Fruit fly (Drosophila melanogaster) whole organism, prepupa: ENCODE measurements around the gene Cys.

ENCODE experiments used
- CG11762 ChIP-seq: fragments of 200-800 bp; sonication (Bioruptor generic); optimal IDR thresholded peaks from 3 replicates; lab custom pipeline; 2016; ENCODE audit warnings: missing biosample characterization, missing genetic modification characterization; ENCODE audit not compliant: insufficient read depth
- CG31627 ChIP-seq: fragments of 200-800 bp; sonication (Bioruptor generic); optimal IDR thresholded peaks from 3 replicates; lab custom pipeline; 2016; ENCODE audit warnings: missing biosample characterization, missing genetic modification characterization
- CG34406 ChIP-seq: fragments of 200-800 bp; sonication (Bioruptor generic); optimal IDR thresholded peaks from 3 replicates; lab custom pipeline; 2016; ENCODE audit warnings: missing biosample characterization, missing genetic modification characterization
- CG3919 ChIP-seq: fragments of 200-800 bp; sonication (Bioruptor generic); optimal IDR thresholded peaks from 3 replicates; lab custom pipeline; 2016; ENCODE audit warnings: missing biosample characterization, missing genetic modification characterization
- CG6276 ChIP-seq: fragments of 200-800 bp; sonication (Bioruptor generic); optimal IDR thresholded peaks from 2 replicates; lab custom pipeline; 2017; ENCODE audit warnings: missing biosample characterization, mild to moderate bottlenecking, missing genetic modification characterization
- CG7368 ChIP-seq: fragments of 200-800 bp; sonication (Bioruptor generic); optimal IDR thresholded peaks from 3 replicates; lab custom pipeline; 2016; ENCODE audit warnings: missing biosample characterization, missing genetic modification characterization
- CG8119 ChIP-seq: fragments of 200-800 bp; sonication (Bioruptor generic); IDR thresholded peaks from 3 replicates; pipeline ENCODE4 v1.3.6; 2022; ENCODE audit warnings: missing biosample characterization, missing genetic modification characterization
- Sox14 ChIP-seq: fragments of 200-800 bp; sonication (Bioruptor generic); optimal IDR thresholded peaks from 3 replicates; lab custom pipeline; 2016; ENCODE audit warnings: missing biosample characterization, missing genetic modification characterization
- cyc ChIP-seq: fragments of 200-800 bp; sonication (Bioruptor generic); optimal IDR thresholded peaks from 3 replicates; lab custom pipeline; 2016; ENCODE audit warnings: missing biosample characterization, missing genetic modification characterization
- dsx ChIP-seq: fragments of 200-800 bp; optimal IDR thresholded peaks from 3 replicates; lab custom pipeline; 2019; ENCODE audit warnings: missing biosample characterization, mild to moderate bottlenecking, missing genetic modification characterization, moderate library complexity; ENCODE audit not compliant: poor library complexity, severe bottlenecking
- esn ChIP-seq: fragments of 200-800 bp; sonication (Bioruptor generic); optimal IDR thresholded peaks from 2 replicates; lab custom pipeline; 2016; ENCODE audit warnings: missing biosample characterization, mild to moderate bottlenecking, missing genetic modification characterization, moderate library complexity
- net ChIP-seq: fragments of 200-800 bp; sonication (Bioruptor generic); optimal IDR thresholded peaks from 3 replicates; lab custom pipeline; 2016; ENCODE audit warnings: missing biosample characterization, missing genetic modification characterization
- ss ChIP-seq, 2 experiments: fragments of 200-800 bp; sonication (Bioruptor generic); optimal IDR thresholded peaks; 2 replicates in 1 of 2; 3 replicates in 1 of 2; lab custom pipeline; 2017 to 2018; ENCODE audit warnings: mild to moderate bottlenecking in 2 of 2, missing biosample characterization in 2 of 2, missing genetic modification characterization in 2 of 2, moderate library complexity in 1 of 2

- TF ChIP-seq dsx (GFP tag; lab: Kevin White, UChicago) (no peak), CG6276 (GFP tag; lab: Kevin White, UChicago) (no peak), CG7368 (no peak), CG3919 (GFP tag; lab: Kevin White, UChicago) (no peak), cyc (GFP tag; lab: Kevin White, UChicago) (no peak), Sox14 (no peak), net (no peak), CG11762 (no peak), esn (GFP tag; lab: Kevin White, UChicago) (no peak), ss (GFP tag; optimal IDR thresholded peaks at IDR 0.05; lab: Kevin White, UChicago) (no peak), CG31627 (GFP tag; lab: Kevin White, UChicago) (no peak), CG8119 (GFP tag; lab: Robert Waterston, UW) (no peak), CG34406 (GFP tag; lab: Kevin White, UChicago) (no peak)
These were observed 42.8 kb downstream of the Cys start for dm6 chr3R:14526657-14527056.
